Fruit fly (Drosophila melanogaster): ENCODE results near the gene Ibf2.

Ibf2 gene

DNA sequence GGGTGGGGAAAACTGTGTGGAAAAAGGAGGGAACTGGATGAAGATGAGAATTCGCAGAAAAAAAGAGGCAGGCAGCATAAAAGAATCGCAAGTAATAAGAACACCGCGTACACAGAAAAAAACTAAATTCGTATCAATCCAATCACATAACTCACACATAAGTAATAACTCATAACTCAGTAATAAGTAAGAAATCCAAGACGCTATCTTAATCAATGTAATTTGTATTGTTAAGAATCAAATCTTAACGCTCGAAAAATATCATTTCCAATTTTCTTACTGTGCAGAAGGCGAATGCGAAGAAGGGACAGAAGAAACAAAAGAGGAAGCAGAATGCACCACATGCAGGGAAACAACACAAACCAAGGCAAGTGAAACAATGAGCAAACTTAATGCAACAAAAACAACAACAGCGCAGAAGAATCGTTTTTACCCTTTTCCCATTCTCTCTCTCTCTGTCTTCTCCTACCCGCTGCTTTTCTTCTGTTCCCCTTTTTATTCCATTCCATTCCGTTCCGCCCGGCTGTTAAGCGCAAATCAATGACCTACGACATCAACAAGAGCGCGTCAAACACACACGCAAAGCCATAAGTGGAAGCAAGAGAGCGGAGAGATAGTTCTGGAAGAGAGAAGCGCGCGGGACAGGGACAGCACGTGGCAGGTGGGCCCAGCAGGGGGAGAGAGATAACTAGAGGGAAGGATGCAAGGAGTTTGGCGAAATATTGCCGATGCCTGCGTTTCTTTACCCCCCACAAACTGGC is 29.0 kb downstream of the Ibf2 start (continued):
- TF ChIP-seq CG4820 (GFP tag; optimal IDR thresholded peaks at IDR 0.05) (peak; percentile 80), pnt (GFP tag; optimal IDR thresholded peaks at IDR 0.05) (peak; percentile 92), Hr39 (optimal IDR thresholded peaks at IDR 0.05) (no peak), CG16863 (GFP tag; optimal IDR thresholded peaks at IDR 0.05) (peak; percentile 77), usp (GFP tag; optimal IDR thresholded peaks at IDR 0.05) (no peak), CG9727 (GFP tag; optimal IDR thresholded peaks at IDR 0.05) (peak; percentile 91), Asciz (GFP tag; optimal IDR thresholded peaks at IDR 0.05) (peak; percentile 64), scrt (GFP tag; optimal IDR thresholded peaks at IDR 0.05) (no peak), CG13624 (GFP tag; optimal IDR thresholded peaks at IDR 0.05) (peak; percentile 73), rib (GFP tag; IDR thresholded peaks at IDR 0.05) (0 out of 2 replicates have a peak, but pooled peaks have one; percentile 11), YL-1 (GFP tag; optimal IDR thresholded peaks at IDR 0.05) (peak; percentile 18), CG8924 (tag; optimal IDR thresholded peaks at IDR 0.05) (peak; percentile 82), pfk (GFP tag; optimal IDR thresholded peaks at IDR 0.05) (peak; percentile 99), Ets65A (GFP tag) (peak; percentile 97), yki (optimal IDR thresholded peaks at IDR 0.05) (peak; percentile 59), pb (GFP tag; optimal IDR thresholded peaks at IDR 0.05) (peak; percentile 58), prd (optimal IDR thresholded peaks at IDR 0.05) (no peak), prd (GFP tag; IDR thresholded peaks at IDR 0.05) (peak; percentile 87), CG6765 (GFP tag; optimal IDR thresholded peaks at IDR 0.05) (no peak), dimm (GFP tag; IDR thresholded peaks at IDR 0.05) (no peak), Dref (GFP tag; IDR thresholded peaks at IDR 0.05) (no peak), Dfd (GFP tag; optimal IDR thresholded peaks at IDR 0.05) (no peak), CG1529 (GFP tag; optimal IDR thresholded peaks at IDR 0.05) (peak; percentile 65), Bdp1 (GFP tag; optimal IDR thresholded peaks at IDR 0.05) (peak; percentile 57), sisA (GFP tag; IDR thresholded peaks at IDR 0.05) (peak; percentile 62), tin (GFP tag; optimal IDR thresholded peaks at IDR 0.05) (peak; percentile 77), CG6689 (GFP tag; IDR thresholded peaks at IDR 0.05) (peak; percentile 72), CG34422 (GFP tag; IDR thresholded peaks at IDR 0.05) (peak; percentile 72; the same call in 2 of the 3 replicates), CG3163 (GFP tag; optimal IDR thresholded peaks at IDR 0.05) (peak; percentile 70), HHEX (GFP tag; optimal IDR thresholded peaks at IDR 0.05) (peak; percentile 70), CTCF (GFP tag; optimal IDR thresholded peaks at IDR 0.05) (no peak), sc (optimal IDR thresholded peaks at IDR 0.05) (no peak), sc (GFP tag; optimal IDR thresholded peaks at IDR 0.05) (peak; percentile 69), bbx (GFP tag; IDR thresholded peaks at IDR 0.05; ENCODE audit: partially characterized antibody) (0 out of 2 replicates have a peak, but pooled peaks have one; percentile 14), CG14710 (tag; optimal IDR thresholded peaks at IDR 0.05) (peak; percentile 88), zf30C (GFP tag; optimal IDR thresholded peaks at IDR 0.05) (peak; percentile 67), Antp (GFP tag; optimal IDR thresholded peaks at IDR 0.05) (peak; percentile 82), h (optimal IDR thresholded peaks at IDR 0.05) (no peak), disco-r (GFP tag; optimal IDR thresholded peaks at IDR 0.05) (no peak), hkb (optimal IDR thresholded peaks at IDR 0.05) (no peak), hkb (GFP tag; IDR thresholded peaks at IDR 0.05) (peak; percentile 80), Xrp1 (GFP tag; IDR thresholded peaks at IDR 0.05) (peak; percentile 90), Fer3 (tag; optimal IDR thresholded peaks at IDR 0.05) (peak; percentile 64), her (GFP tag; optimal IDR thresholded peaks at IDR 0.05) (peak; percentile 69), CG16779 (GFP tag; IDR thresholded peaks at IDR 0.05) (no peak), CG6683 (GFP tag; optimal IDR thresholded peaks at IDR 0.05) (no peak), nerfin-1 (tag; optimal IDR thresholded peaks at IDR 0.05) (peak; percentile 25), otp (GFP tag; IDR thresholded peaks at IDR 0.05) (peak; percentile 75), TFAM (GFP tag; optimal IDR thresholded peaks at IDR 0.05) (peak; percentile 3), eve (GFP tag; optimal IDR thresholded peaks at IDR 0.05) (peak in 1 of 2 experiments; percentile 96), NC2α (GFP tag; optimal IDR thresholded peaks at IDR 0.05) (peak; percentile 78), Tbp (GFP tag; optimal IDR thresholded peaks at IDR 0.05) (no peak), tio (GFP tag; optimal IDR thresholded peaks at IDR 0.05) (peak; percentile 76)

Measured in whole organism, embryonic.